Fruit fly (Drosophila melanogaster): ENCODE measurements around the gene CG9698.

DNA sequence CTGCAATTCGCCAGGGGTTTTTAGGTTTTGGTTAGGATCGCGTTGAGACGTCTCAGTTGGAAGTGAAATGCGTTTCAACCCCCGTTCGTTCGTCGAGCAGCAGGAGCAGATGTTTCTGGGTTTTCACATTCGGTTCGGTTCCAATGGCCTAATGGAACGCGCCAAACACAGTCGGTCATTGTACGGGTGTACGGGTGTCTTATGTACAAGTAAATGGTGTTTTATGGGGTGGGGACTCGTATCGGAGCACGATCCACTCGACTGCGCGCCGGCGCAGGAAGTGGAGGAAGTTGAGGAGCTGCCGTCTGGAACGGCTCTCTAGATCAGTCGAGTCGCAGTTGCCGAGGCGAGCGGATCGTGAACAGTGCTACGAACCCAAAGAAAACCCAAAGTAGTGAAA lies 38.2 kb upstream of the CG9698 start, which contains the start of gene spdo:
- no peak for TF ChIP-seq disco-r (GFP tag; optimal IDR thresholded peaks at IDR 0.05)
- no peak for TF ChIP-seq Mrtf (GFP tag; IDR thresholded peaks at IDR 0.05)
- TF ChIP-seq CG32767 (GFP tag; IDR thresholded peaks at IDR 0.05): no peak
- no peak for TF ChIP-seq HLH3B (GFP tag; IDR thresholded peaks at IDR 0.05)
- TF ChIP-seq Sox102F (GFP tag; optimal IDR thresholded peaks at IDR 0.05): no peak
- no peak for TF ChIP-seq jumu (GFP tag; optimal IDR thresholded peaks at IDR 0.05)

Data from whole organism, embryonic.